Fruit fly (Drosophila melanogaster) whole organism, pupa: ENCODE data around the gene CG5509.

Experiments
- CG12605 ChIP-seq: fragments of 200-800 bp; sonication (Bioruptor generic); IDR thresholded peaks from 2 replicates; pipeline ENCODE4 v1.3.6; 2022; ENCODE audit warnings: missing biosample characterization, missing genetic modification characterization
- CG14655 ChIP-seq: fragments of 200-800 bp; sonication (Bioruptor generic); optimal IDR thresholded peaks from 3 replicates; lab custom pipeline; 2017; ENCODE audit warnings: mild to moderate bottlenecking, missing biosample characterization, missing genetic modification reagents, missing genetic modification characterization
- CG32121 ChIP-seq: fragments of 200-800 bp; sonication (Bioruptor generic); IDR thresholded peaks from 2 replicates; pipeline ENCODE4 v1.3.6; 2022; ENCODE audit warnings: missing biosample characterization, missing genetic modification characterization
- D1 ChIP-seq: fragments of 200-800 bp; sonication (Bioruptor generic); optimal IDR thresholded peaks from 2 replicates; lab custom pipeline; 2018; ENCODE audit warnings: missing biosample characterization, mild to moderate bottlenecking, missing genetic modification characterization, moderate library complexity
- EcR ChIP-seq: fragments of 200-800 bp; sonication (Bioruptor generic); optimal IDR thresholded peaks from 3 replicates; lab custom pipeline; 2019; ENCODE audit warnings: missing biosample characterization, missing genetic modification characterization, mild to moderate bottlenecking, moderate library complexity, missing genetic modification reagents
- fd96Ca ChIP-seq: fragments of 200-800 bp; sonication (Bioruptor generic); IDR thresholded peaks from 3 replicates; pipeline ENCODE4 v1.3.6; 2022; ENCODE audit warnings: missing biosample characterization, missing genetic modification characterization

- TF ChIP-seq EcR (no peak), CG12605 (GFP tag; lab: Robert Waterston, UW) (no peak), CG14655 (no peak), D1 (tag; lab: Kevin White, UChicago) (no peak), CG32121 (GFP tag; lab: Robert Waterston, UW) (no peak), fd96Ca (GFP tag; lab: Robert Waterston, UW) (no peak)
These were observed 6.8 kb upstream of the CG5509 start for dm6 chr3R:12445468-12445867.
